Worm (Caenorhabditis elegans) whole organism, midembryonic: ENCODE measurements around the gene dpy-28.

Experiments
- cog-1 ChIP-seq: sonication (generic microtip); optimal IDR thresholded peaks from 2 replicates; lab custom pipeline; 2016; ENCODE audit warnings: missing genetic modification characterization, missing compliant biosample characterization
- flt-1 ChIP-seq: fragments of 200-800 bp; sonication (Bioruptor generic); IDR thresholded peaks from 2 replicates; pipeline ENCODE4 v1.3.6; 2022; ENCODE audit warnings: missing genetic modification characterization, missing compliant biosample characterization
- klf-2 ChIP-seq: fragments of 200-800 bp; sonication (Bioruptor generic); conservative IDR thresholded peaks from 2 replicates; pipeline ENCODE4 v1.3.6; 2022; ENCODE audit warnings: missing genetic modification reagents, missing genetic modification characterization, missing compliant biosample characterization

DNA sequence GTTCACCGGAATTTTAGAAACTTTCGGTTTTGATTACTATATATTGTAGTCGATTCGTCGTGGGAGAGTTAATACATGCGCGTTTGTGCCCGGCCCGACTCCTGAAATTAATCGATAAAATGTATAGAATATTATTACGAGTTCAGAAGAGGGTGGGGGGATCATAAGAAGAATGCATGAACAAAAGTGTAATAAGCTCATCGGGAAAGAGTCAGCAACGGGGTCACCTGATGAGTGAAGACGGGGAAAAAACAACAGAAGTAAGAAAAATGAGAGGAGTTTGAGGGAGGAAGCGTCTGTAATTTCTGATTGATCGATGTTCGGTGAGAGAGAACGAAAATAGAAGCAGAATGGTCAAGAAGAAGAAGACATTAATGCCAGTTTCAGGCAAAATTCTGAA is 46.8 kb upstream of the dpy-28 start, which contains the start of gene W09D10.4:
- TF ChIP-seq klf-2 = no peak
- TF ChIP-seq flt-1 (GFP tag; lab: Robert Waterston, UW) = no peak
- no peak for TF ChIP-seq cog-1 (tag; lab: Kevin White, UChicago)
